Fruit fly (Drosophila melanogaster): ENCODE data around the gene Nepl11.

dm6 chr3R:4308708-4309107 lies 14.1 kb upstream of the Nepl11 start:
- TF ChIP-seq CTCF (optimal IDR thresholded peaks at IDR 0.05) (no peak), CG8478 (optimal IDR thresholded peaks at IDR 0.05) (no peak)
